Worm (Caenorhabditis elegans): ENCODE measurements around the gene evl-18.

- no peak for TF ChIP-seq W03F9.2 (tag; optimal IDR thresholded peaks at IDR 0.05)
- TF ChIP-seq dao-5 (tag; optimal IDR thresholded peaks at IDR 0.05) = no peak
Observed at ce11 chrIII:3719564-3719963, 15.3 kb downstream of the evl-18 start, which contains the start of gene C14B1.8.
